Fruit fly (Drosophila melanogaster) whole organism, embryonic: ENCODE measurements around the gene CG43675.

Experiments
- Ada2b ChIP-seq: fragments of 200-800 bp; sonication (Bioruptor generic); IDR thresholded peaks from 2 replicates; pipeline ENCODE4 v1.3.6; 2022; ENCODE audit warnings: missing biosample characterization, missing genetic modification characterization
- Atf6 ChIP-seq: fragments of 200-800 bp; sonication (Bioruptor generic); IDR thresholded peaks from 2 replicates; pipeline ENCODE4 v1.3.6; 2022; ENCODE audit warnings: missing biosample characterization, missing genetic modification characterization
- CG10209 ChIP-seq: fragments of 200-800 bp; sonication (Bioruptor generic); optimal IDR thresholded peaks from 3 replicates; lab custom pipeline; 2017; ENCODE audit warnings: missing biosample characterization, mild to moderate bottlenecking, missing genetic modification characterization, missing genetic modification reagents
- CG1024 ChIP-seq: fragments of 200-800 bp; sonication (Bioruptor generic); IDR thresholded peaks from 2 replicates; pipeline ENCODE4 v1.3.6; 2022; ENCODE audit warnings: missing biosample characterization, missing genetic modification characterization
- CG12104 ChIP-seq: fragments of 200-800 bp; sonication (Bioruptor generic); optimal IDR thresholded peaks from 3 replicates; lab custom pipeline; 2016; ENCODE audit warnings: missing biosample characterization, missing genetic modification characterization
- CG12391 ChIP-seq: fragments of 200-800 bp; sonication (Bioruptor generic); optimal IDR thresholded peaks from 3 replicates; lab custom pipeline; 2018; ENCODE audit warnings: missing biosample characterization, mild to moderate bottlenecking, missing genetic modification characterization, moderate library complexity
- CG14014 ChIP-seq: fragments of 200-800 bp; sonication (Bioruptor generic); IDR thresholded peaks from 2 replicates; pipeline ENCODE4 v1.3.6; 2022; ENCODE audit warnings: missing biosample characterization, missing genetic modification characterization
- CG15011 ChIP-seq: fragments of 200-800 bp; sonication (Bioruptor generic); optimal IDR thresholded peaks from 3 replicates; lab custom pipeline; 2018; ENCODE audit warnings: missing biosample characterization, mild to moderate bottlenecking, missing genetic modification characterization
- CG1792 ChIP-seq: fragments of 200-800 bp; sonication (Bioruptor generic); optimal IDR thresholded peaks from 2 replicates; lab custom pipeline; 2016; ENCODE audit warnings: missing biosample characterization, missing genetic modification characterization
- CG18011 ChIP-seq: fragments of 200-800 bp; sonication (Bioruptor generic); optimal IDR thresholded peaks from 2 replicates; lab custom pipeline; 2017; ENCODE audit warnings: missing biosample characterization, missing genetic modification characterization, mild to moderate bottlenecking, moderate library complexity, missing genotype
- CG18476 ChIP-seq: fragments of 200-800 bp; sonication (Bioruptor generic); optimal IDR thresholded peaks from 2 replicates; lab custom pipeline; 2016; ENCODE audit warnings: missing biosample characterization, mild to moderate bottlenecking, missing genetic modification characterization
- CG30431 ChIP-seq: fragments of 200-800 bp; sonication (Bioruptor generic); optimal IDR thresholded peaks from 2 replicates; lab custom pipeline; 2017; ENCODE audit warnings: missing biosample characterization, missing genetic modification characterization
- CG32532 ChIP-seq: fragments of 200-800 bp; sonication (Bioruptor generic); IDR thresholded peaks from 2 replicates; pipeline ENCODE4 v1.3.6; 2022; ENCODE audit warnings: missing biosample characterization, missing genetic modification characterization
- CG33213 ChIP-seq: fragments of 200-800 bp; sonication (Bioruptor generic); optimal IDR thresholded peaks from 3 replicates; lab custom pipeline; 2016; ENCODE audit warnings: missing biosample characterization, missing genetic modification characterization
- CG3407 ChIP-seq: fragments of 200-800 bp; sonication (Bioruptor generic); optimal IDR thresholded peaks from 2 replicates; lab custom pipeline; 2018; ENCODE audit warnings: missing biosample characterization, mild to moderate bottlenecking, missing genetic modification characterization
- CG5180 ChIP-seq: fragments of 200-800 bp; sonication (Bioruptor generic); optimal IDR thresholded peaks from 3 replicates; lab custom pipeline; 2017; ENCODE audit warnings: missing biosample characterization, missing genetic modification characterization, mild to moderate bottlenecking, moderate library complexity, missing genetic modification reagents
- CG7372 ChIP-seq: fragments of 200-800 bp; sonication (Bioruptor generic); IDR thresholded peaks from 2 replicates; pipeline ENCODE4 v1.3.6; 2022; ENCODE audit warnings: missing biosample characterization, missing genetic modification characterization
- CG8924 ChIP-seq: fragments of 200-800 bp; optimal IDR thresholded peaks from 3 replicates; lab custom pipeline; 2019; ENCODE audit warnings: missing biosample characterization, mild to moderate bottlenecking, missing genetic modification characterization, moderate library complexity
- CG9437 ChIP-seq: fragments of 200-800 bp; sonication (Bioruptor generic); optimal IDR thresholded peaks from 2 replicates; lab custom pipeline; 2018; ENCODE audit warnings: missing biosample characterization, mild to moderate bottlenecking, missing genetic modification characterization
- CG9876 ChIP-seq: fragments of 200-800 bp; sonication (Bioruptor generic); optimal IDR thresholded peaks from 2 replicates; lab custom pipeline; 2016; ENCODE audit warnings: missing biosample characterization, missing genetic modification characterization
- D19B ChIP-seq: fragments of 200-800 bp; sonication (Bioruptor generic); optimal IDR thresholded peaks from 2 replicates; lab custom pipeline; 2017; ENCODE audit warnings: missing biosample characterization, mild to moderate bottlenecking, missing genetic modification characterization
- Dbx ChIP-seq: fragments of 200-800 bp; sonication (Bioruptor generic); IDR thresholded peaks from 3 replicates; pipeline ENCODE4 v1.3.6; 2022; ENCODE audit warnings: missing biosample characterization, missing genetic modification characterization
- Dfd ChIP-seq, 2 experiments: fragments of >200 bp; optimal IDR thresholded peaks; 2 replicates each; lab custom pipeline; 2017; ENCODE audit warnings: missing biosample characterization in 2 of 2, missing genetic modification characterization in 2 of 2
- Dref ChIP-seq: fragments of 200-800 bp; sonication (Bioruptor generic); IDR thresholded peaks from 2 replicates; pipeline ENCODE4 v1.3.6; 2022; ENCODE audit warnings: missing biosample characterization, missing genetic modification characterization
- GATAe ChIP-seq: fragments of 200-800 bp; sonication (Bioruptor generic); conservative IDR thresholded peaks from 2 replicates; pipeline ENCODE4 v1.3.6; 2022; ENCODE audit warnings: missing biosample characterization, missing genetic modification characterization
- H15 ChIP-seq: fragments of 200-800 bp; sonication (Bioruptor generic); IDR thresholded peaks from 3 replicates; pipeline ENCODE4 v1.3.6; 2022; ENCODE audit warnings: missing biosample characterization, missing genetic modification characterization
- Hr3 ChIP-seq: fragments of 200-800 bp; sonication (Bioruptor generic); optimal IDR thresholded peaks from 3 replicates; lab custom pipeline; 2016; ENCODE audit warnings: missing biosample characterization, missing genetic modification characterization
- MBD-R2 ChIP-seq: fragments of 200-800 bp; sonication (Bioruptor generic); IDR thresholded peaks from 2 replicates; pipeline ENCODE4 v1.3.6; 2022; ENCODE audit warnings: missing biosample characterization, missing genetic modification characterization
- Med ChIP-seq: fragments of 200-800 bp; sonication (Bioruptor generic); peaks from one replicate; lab custom pipeline; 2016; ENCODE audit warnings: missing biosample characterization, missing genetic modification characterization, mild to moderate bottlenecking, inconsistent platforms, moderate library complexity
- Mes4 ChIP-seq: fragments of 200-800 bp; sonication (Bioruptor generic); optimal IDR thresholded peaks from 2 replicates; lab custom pipeline; 2016; ENCODE audit warnings: missing biosample characterization, missing genetic modification characterization
- Pdp1 ChIP-seq, 2 experiments: fragments of 200-800 bp; sonication (Bioruptor generic); optimal IDR thresholded peaks; 3 replicates each; lab custom pipeline; 2016; ENCODE audit warnings: missing biosample characterization in 2 of 2, missing genetic modification characterization in 2 of 2, mild to moderate bottlenecking in 1 of 2, moderate library complexity in 1 of 2
- Scr ChIP-seq: fragments of 200-800 bp; sonication (Bioruptor generic); IDR thresholded peaks from 2 replicates; pipeline ENCODE4 v1.3.6; 2022; ENCODE audit warnings: missing biosample characterization, missing genetic modification characterization; ENCODE audit not compliant: partially characterized antibody
- Sox102F ChIP-seq: fragments of 200-800 bp; sonication (Bioruptor generic); optimal IDR thresholded peaks from 2 replicates; lab custom pipeline; 2018; ENCODE audit warnings: missing biosample characterization, mild to moderate bottlenecking, missing genetic modification characterization, moderate library complexity
- Ssrp ChIP-seq: fragments of 200-800 bp; sonication (Bioruptor generic); optimal IDR thresholded peaks from 2 replicates; lab custom pipeline; 2018; ENCODE audit warnings: missing biosample characterization, mild to moderate bottlenecking, missing genetic modification characterization, moderate library complexity
- YL-1 ChIP-seq: fragments of 200-800 bp; sonication (Bioruptor generic); optimal IDR thresholded peaks from 3 replicates; lab custom pipeline; 2017; ENCODE audit warnings: missing biosample characterization, mild to moderate bottlenecking, missing genetic modification characterization
- abd-A ChIP-seq: fragments of 200-800 bp; sonication (Bioruptor generic); optimal IDR thresholded peaks from 3 replicates; lab custom pipeline; 2019; ENCODE audit warnings: missing biosample characterization, mild to moderate bottlenecking, missing genetic modification characterization, moderate library complexity
- ac ChIP-seq: fragments of 200-800 bp; sonication (Bioruptor generic); optimal IDR thresholded peaks from 3 replicates; lab custom pipeline; 2017; ENCODE audit warnings: missing biosample characterization, mild to moderate bottlenecking, missing genetic modification characterization
- corto ChIP-seq: fragments of 200-800 bp; sonication (Bioruptor generic); optimal IDR thresholded peaks from 2 replicates; lab custom pipeline; 2016; ENCODE audit warnings: missing biosample characterization, mild to moderate bottlenecking, missing genetic modification characterization, moderate library complexity
- esg ChIP-seq: fragments of 200-800 bp; sonication (Bioruptor generic); conservative IDR thresholded peaks from 2 replicates; pipeline ENCODE4 v1.3.6; 2022; ENCODE audit warnings: missing biosample characterization, missing genetic modification characterization
- grn ChIP-seq: fragments of 200-800 bp; sonication (Bioruptor generic); optimal IDR thresholded peaks from 3 replicates; lab custom pipeline; 2017; ENCODE audit warnings: missing biosample characterization, missing genetic modification characterization
- hbn ChIP-seq: fragments of 200-800 bp; sonication (Bioruptor generic); IDR thresholded peaks from 2 replicates; pipeline ENCODE4 v1.3.6; 2022; ENCODE audit warnings: missing biosample characterization, missing genetic modification characterization; ENCODE audit not compliant: partially characterized antibody
- ken ChIP-seq: fragments of 200-800 bp; sonication (Bioruptor generic); IDR thresholded peaks from 3 replicates; pipeline ENCODE4 v1.3.6; 2022; ENCODE audit warnings: missing biosample characterization, missing genetic modification characterization
- maf-S ChIP-seq: fragments of 200-800 bp; sonication (Bioruptor generic); optimal IDR thresholded peaks from 2 replicates; lab custom pipeline; 2016; ENCODE audit warnings: missing biosample characterization, missing genetic modification characterization
- mirr ChIP-seq: fragments of 200-800 bp; sonication (Bioruptor generic); optimal IDR thresholded peaks from 3 replicates; lab custom pipeline; 2018; ENCODE audit warnings: missing biosample characterization, mild to moderate bottlenecking, missing genetic modification characterization
- nom ChIP-seq: fragments of 200-800 bp; sonication (Bioruptor generic); optimal IDR thresholded peaks from 2 replicates; lab custom pipeline; 2017; ENCODE audit warnings: missing biosample characterization, missing genetic modification characterization, mild to moderate bottlenecking, moderate library complexity, missing genetic modification reagents
- pnt ChIP-seq: fragments of 200-800 bp; sonication (Bioruptor generic); optimal IDR thresholded peaks from 3 replicates; lab custom pipeline; 2016; ENCODE audit warnings: missing biosample characterization, missing genetic modification characterization
- pum ChIP-seq: fragments of 200-800 bp; sonication (Bioruptor generic); optimal IDR thresholded peaks from 2 replicates; lab custom pipeline; 2016; ENCODE audit warnings: missing biosample characterization, missing genetic modification characterization
- pzg ChIP-seq: fragments of 200-800 bp; sonication (Bioruptor generic); optimal IDR thresholded peaks from 3 replicates; lab custom pipeline; 2018; ENCODE audit warnings: missing biosample characterization, mild to moderate bottlenecking, missing genetic modification characterization, moderate library complexity
- sens ChIP-seq: fragments of 200-800 bp; sonication (Bioruptor generic); peaks from one replicate; lab custom pipeline; 2016; ENCODE audit warnings: missing biosample characterization, missing genetic modification characterization
- sisA ChIP-seq: fragments of 200-800 bp; sonication (Bioruptor generic); IDR thresholded peaks from 2 replicates; pipeline ENCODE4 v1.3.6; 2022; ENCODE audit warnings: missing biosample characterization, missing genetic modification characterization

Gene CG43675

dm6 chr3R:9378644-9379411 lies 23.5 kb downstream of the CG43675 start (continued):
- TF ChIP-seq CG8924 (tag; lab: Kevin White, UChicago) (peak; percentile 78), CG12104 (GFP tag; lab: Kevin White, UChicago) (peak; percentile 27), Med (peak; percentile 88), CG14014 (GFP tag; lab: Robert Waterston, UW) (no peak), ac (GFP tag; lab: Kevin White, UChicago) (peak; percentile 65), Dref (GFP tag; lab: Robert Waterston, UW) (no peak), mirr (GFP tag; lab: Kevin White, UChicago) (no peak), abd-A (tag; lab: Kevin White, UChicago) (no peak), Pdp1 (GFP tag; optimal IDR thresholded peaks at IDR 0.05; lab: Kevin White, UChicago) (peak; percentile 1 to 37), CG3407 (peak; percentile 36), CG30431 (GFP tag; lab: Kevin White, UChicago) (peak; percentile 44), Dbx (no peak), Hr3 (peak; percentile 55), corto (peak; percentile 95), CG15011 (GFP tag; lab: Kevin White, UChicago) (no peak), Sox102F (GFP tag; lab: Kevin White, UChicago) (no peak), sens (GFP tag; lab: Kevin White, UChicago) (peak; percentile 97), pnt (GFP tag; lab: Kevin White, UChicago) (no peak), GATAe (no peak), Ada2b (GFP tag; lab: Robert Waterston, UW) (no peak), CG10209 (peak; percentile 58), CG5180 (GFP tag; lab: Kevin White, UChicago) (peak; percentile 10), CG1792 (GFP tag; lab: Kevin White, UChicago) (no peak), pum (GFP tag; lab: Kevin White, UChicago) (peak; percentile 26), sisA (GFP tag; lab: Robert Waterston, UW) (peak; percentile 36), D19B (GFP tag; lab: Kevin White, UChicago) (no peak), maf-S (GFP tag; lab: Kevin White, UChicago) (no peak), CG18476 (GFP tag; lab: Kevin White, UChicago) (peak; percentile 7), nom (GFP tag; lab: Kevin White, UChicago) (peak; percentile 68), Ssrp (tag; lab: Kevin White, UChicago) (peak; percentile 61), Dfd (GFP tag; optimal IDR thresholded peaks at IDR 0.05; lab: Kevin White, UChicago) (no peak), CG1024 (no peak), grn (peak; percentile 79), Atf6 (GFP tag; lab: Robert Waterston, UW) (no peak), esg (no peak), hbn (GFP tag; lab: Robert Waterston, UW) (no peak), Scr (GFP tag; lab: Robert Waterston, UW) (no peak), CG7372 (no peak), CG32532 (GFP tag; lab: Robert Waterston, UW) (no peak), pzg (GFP tag; lab: Kevin White, UChicago) (no peak), CG12391 (peak; percentile 76), CG9437 (no peak), CG18011 (no peak), CG33213 (GFP tag; lab: Kevin White, UChicago) (peak; percentile 15), ken (GFP tag; lab: Robert Waterston, UW) (no peak), MBD-R2 (GFP tag; lab: Robert Waterston, UW) (no peak), YL-1 (no peak), CG9876 (GFP tag; lab: Kevin White, UChicago) (no peak), Mes4 (GFP tag; lab: Kevin White, UChicago) (no peak), H15 (GFP tag; lab: Robert Waterston, UW) (no peak)
